Worm (Caenorhabditis elegans): ENCODE data around the gene oac-3.

- TF ChIP-seq ceh-30 (tag; optimal IDR thresholded peaks at IDR 0.05), result no peak
- TF ChIP-seq nfya-1 (tag; optimal IDR thresholded peaks at IDR 0.05), result no peak
- TF ChIP-seq dmd-4 (tag; optimal IDR thresholded peaks at IDR 0.05; ENCODE audit: borderline replicate concordance), result no peak
- no peak for TF ChIP-seq hlh-6 (tag; optimal IDR thresholded peaks at IDR 0.05)
- no peak for TF ChIP-seq hlh-30 (tag; optimal IDR thresholded peaks at IDR 0.05; ENCODE audit: insufficient read depth)
- no peak for TF ChIP-seq nhr-11 (tag; optimal IDR thresholded peaks at IDR 0.05)
Observed at ce11 chrV:13918341-13918740, 19.0 kb downstream of the oac-3 start, which contains the start of gene str-250.
